Worm (Caenorhabditis elegans): ENCODE measurements around the gene T01B10.5.

ce11 chrX:8495005-8495404 lies at the start of gene T01B10.5:
- TF ChIP-seq flh-1 (GFP tag; optimal IDR thresholded peaks at IDR 0.05) (no peak), snpc-4 (tag; optimal IDR thresholded peaks at IDR 0.05) (no peak), unc-39 (tag; optimal IDR thresholded peaks at IDR 0.05) (no peak), nhr-28 (tag; optimal IDR thresholded peaks at IDR 0.05) (no peak), ceh-39 (tag; optimal IDR thresholded peaks at IDR 0.05) (no peak)

All from whole organism, mixed stage, embryonic.